Fruit fly (Drosophila melanogaster): ENCODE measurements around the gene CG31808.
A peak's percentile ranks its signal among the peaks of the same experiment; 100 is the strongest.

CG31808 gene

DNA sequence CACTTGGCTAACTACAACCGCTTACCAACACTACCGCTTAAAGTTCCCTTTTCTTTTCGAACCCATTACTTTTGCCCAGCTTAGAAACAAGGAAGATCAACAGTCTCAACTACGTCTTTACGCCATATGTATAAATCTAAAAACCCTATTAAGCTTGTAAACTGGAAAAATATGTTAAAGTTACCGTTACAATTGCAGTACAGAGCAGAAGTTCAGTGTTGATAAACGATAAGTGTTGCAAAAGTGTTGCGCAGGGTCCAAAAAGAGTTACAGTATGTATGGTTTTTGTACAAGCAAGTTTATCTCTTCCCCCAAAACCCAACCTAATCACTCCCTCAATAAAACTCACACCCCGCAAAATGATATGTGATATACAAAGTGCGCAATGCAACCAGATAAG, 31.1 kb upstream of the CG31808 start:
- no peak for TF ChIP-seq Clk (GFP tag; optimal IDR thresholded peaks at IDR 0.05)
- TF ChIP-seq Hr96 (GFP tag; optimal IDR thresholded peaks at IDR 0.05): no peak
- no peak for TF ChIP-seq toe (GFP tag; optimal IDR thresholded peaks at IDR 0.05)
- no peak for TF ChIP-seq tj (GFP tag; optimal IDR thresholded peaks at IDR 0.05)
- no peak for TF ChIP-seq cic (GFP tag; optimal IDR thresholded peaks at IDR 0.05)
- TF ChIP-seq CG14711 (tag; optimal IDR thresholded peaks at IDR 0.05): no peak
- no peak for TF ChIP-seq CG5204 (GFP tag; optimal IDR thresholded peaks at IDR 0.05)
- TF ChIP-seq CG7045 (GFP tag; optimal IDR thresholded peaks at IDR 0.05): no peak
- TF ChIP-seq kay (GFP tag; ENCODE audit: borderline replicate concordance): no peak
- no peak for TF ChIP-seq pad (GFP tag; optimal IDR thresholded peaks at IDR 0.05)
- no peak for TF ChIP-seq bab1 (GFP tag; optimal IDR thresholded peaks at IDR 0.05)
- TF ChIP-seq Crg-1 (GFP tag; optimal IDR thresholded peaks at IDR 0.05): no peak
- TF ChIP-seq CG7101 (tag; optimal IDR thresholded peaks at IDR 0.05): no peak
- no peak for TF ChIP-seq CG33017 (tag; optimal IDR thresholded peaks at IDR 0.05)
- TF ChIP-seq CG1620 (GFP tag; optimal IDR thresholded peaks at IDR 0.05): no peak
- no peak for TF ChIP-seq cnc (optimal IDR thresholded peaks at IDR 0.05)
- TF ChIP-seq CG12768 (GFP tag; optimal IDR thresholded peaks at IDR 0.05): no peak
- TF ChIP-seq CG11617 (GFP tag; optimal IDR thresholded peaks at IDR 0.05): no peak

DNA sequence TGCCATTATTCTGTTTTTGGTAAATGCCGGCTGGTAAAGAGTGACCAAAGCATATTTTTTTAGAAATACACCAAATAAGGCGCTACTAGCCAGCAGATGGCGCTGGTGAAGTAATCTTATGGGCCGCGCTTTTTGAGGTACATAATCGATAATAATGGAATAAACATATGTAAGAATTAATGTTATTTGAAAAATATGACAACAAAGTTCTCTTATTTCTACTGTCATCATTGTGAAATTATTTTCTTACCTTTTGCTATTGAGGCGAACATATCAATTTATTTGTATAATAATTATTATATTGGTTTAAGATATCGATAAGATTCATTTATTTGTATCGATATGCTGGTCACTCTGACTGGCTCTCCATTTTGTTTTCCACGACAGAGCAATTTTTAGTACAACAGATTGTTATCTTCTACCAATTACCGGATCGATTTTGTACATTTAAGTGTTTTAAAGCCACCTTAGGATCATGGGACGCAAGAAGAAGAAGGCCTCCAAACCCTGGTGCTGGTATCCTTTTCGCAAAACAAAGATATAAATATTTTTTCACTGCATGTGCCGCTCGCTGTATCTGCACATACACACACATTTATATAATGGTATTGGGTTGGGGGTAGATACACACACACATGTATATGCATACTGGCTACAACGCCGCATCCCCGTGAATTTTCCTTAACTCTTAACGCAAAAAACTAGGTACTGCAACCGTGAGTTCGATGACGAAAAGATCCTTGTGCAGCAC, 27.2 kb upstream of the CG31808 start, which contains the start of the genes LSm7 and BuGZ:
LSm7 (minus strand) TSS at position 46 of the 751 bp plus-strand sequence.
BuGZ (plus strand) TSS at position 351 of the 751 bp plus-strand sequence.
- peak; percentile 75 for TF ChIP-seq Mnt (GFP tag; optimal IDR thresholded peaks at IDR 0.05)
- TF ChIP-seq Hr96 (GFP tag; optimal IDR thresholded peaks at IDR 0.05): peak; percentile 1
- no peak for TF ChIP-seq CG7101 (tag; optimal IDR thresholded peaks at IDR 0.05)
- TF ChIP-seq CG7045 (GFP tag; optimal IDR thresholded peaks at IDR 0.05): no peak
- peak; percentile 33 for TF ChIP-seq CG11617 (GFP tag; optimal IDR thresholded peaks at IDR 0.05)
- TF ChIP-seq CG12768 (GFP tag; optimal IDR thresholded peaks at IDR 0.05): no peak
- no peak for TF ChIP-seq Crg-1 (GFP tag; optimal IDR thresholded peaks at IDR 0.05)
- no peak for TF ChIP-seq CG14711 (tag; optimal IDR thresholded peaks at IDR 0.05)
- peak; percentile 26 for TF ChIP-seq pad (GFP tag; optimal IDR thresholded peaks at IDR 0.05)
- TF ChIP-seq CG33017 (tag; optimal IDR thresholded peaks at IDR 0.05): no peak
- TF ChIP-seq Clk (GFP tag; optimal IDR thresholded peaks at IDR 0.05): no peak
- TF ChIP-seq cnc (optimal IDR thresholded peaks at IDR 0.05): no peak
- TF ChIP-seq kay (GFP tag; ENCODE audit: borderline replicate concordance): no peak
- TF ChIP-seq toe (GFP tag; optimal IDR thresholded peaks at IDR 0.05): no peak
- peak; percentile 4 for TF ChIP-seq tj (GFP tag; optimal IDR thresholded peaks at IDR 0.05)
- TF ChIP-seq bab1 (GFP tag; optimal IDR thresholded peaks at IDR 0.05): peak; percentile 57
- no peak for TF ChIP-seq CG1620 (GFP tag; optimal IDR thresholded peaks at IDR 0.05)
- TF ChIP-seq cic (GFP tag; optimal IDR thresholded peaks at IDR 0.05): no peak
- TF ChIP-seq CG5204 (GFP tag; optimal IDR thresholded peaks at IDR 0.05): no peak
- no peak for TF ChIP-seq ovo (GFP tag; optimal IDR thresholded peaks at IDR 0.05)

DNA sequence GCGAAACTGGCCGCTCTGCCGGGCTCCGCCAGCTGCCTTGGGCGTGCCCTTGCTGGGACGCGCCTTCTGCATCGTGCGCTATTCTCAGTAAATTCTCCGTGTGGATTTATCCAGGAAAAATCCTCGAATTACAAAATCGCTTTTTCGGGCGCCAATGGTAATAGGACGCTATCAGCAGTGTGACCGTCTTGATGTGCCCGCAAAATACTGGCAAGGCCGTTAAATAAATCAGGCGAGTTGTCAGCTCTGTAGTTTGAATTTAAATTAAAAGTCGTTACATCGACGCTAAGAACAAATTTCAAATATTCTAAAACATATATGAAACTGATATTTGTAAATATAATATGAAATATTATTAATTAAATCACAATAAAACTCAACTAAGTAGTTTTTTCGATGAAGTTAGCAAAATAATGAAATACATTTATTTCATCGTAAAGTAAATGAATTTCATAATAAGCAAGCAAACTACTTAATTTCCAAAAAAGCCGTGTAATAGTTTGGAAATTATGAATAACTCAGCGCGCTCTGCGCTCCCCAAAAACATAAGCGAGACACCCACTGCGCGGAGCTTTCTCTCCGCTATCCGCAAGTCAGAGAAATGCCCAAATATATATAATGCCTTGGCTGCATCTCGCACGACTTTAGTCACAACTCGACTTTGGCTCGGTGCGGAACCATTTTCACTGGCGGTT, 22.4 kb upstream of the CG31808 start, which contains the start of the genes glu and ChLD3:
glu (minus strand) TSS at position 183 of the 695 bp plus-strand sequence.
ChLD3 (plus strand) TSS at position 645 of the 695 bp plus-strand sequence.
- TF ChIP-seq CG33017 (tag; optimal IDR thresholded peaks at IDR 0.05): no peak
- TF ChIP-seq tj (GFP tag; optimal IDR thresholded peaks at IDR 0.05): no peak
- TF ChIP-seq ovo (GFP tag; optimal IDR thresholded peaks at IDR 0.05): no peak
- no peak for TF ChIP-seq Hr96 (GFP tag; optimal IDR thresholded peaks at IDR 0.05)
- no peak for TF ChIP-seq Clk (GFP tag; optimal IDR thresholded peaks at IDR 0.05)
- no peak for TF ChIP-seq CG12768 (GFP tag; optimal IDR thresholded peaks at IDR 0.05)
- TF ChIP-seq pad (GFP tag; optimal IDR thresholded peaks at IDR 0.05): no peak
- no peak for TF ChIP-seq CG5204 (GFP tag; optimal IDR thresholded peaks at IDR 0.05)
- TF ChIP-seq bab1 (GFP tag; optimal IDR thresholded peaks at IDR 0.05): no peak

DNA sequence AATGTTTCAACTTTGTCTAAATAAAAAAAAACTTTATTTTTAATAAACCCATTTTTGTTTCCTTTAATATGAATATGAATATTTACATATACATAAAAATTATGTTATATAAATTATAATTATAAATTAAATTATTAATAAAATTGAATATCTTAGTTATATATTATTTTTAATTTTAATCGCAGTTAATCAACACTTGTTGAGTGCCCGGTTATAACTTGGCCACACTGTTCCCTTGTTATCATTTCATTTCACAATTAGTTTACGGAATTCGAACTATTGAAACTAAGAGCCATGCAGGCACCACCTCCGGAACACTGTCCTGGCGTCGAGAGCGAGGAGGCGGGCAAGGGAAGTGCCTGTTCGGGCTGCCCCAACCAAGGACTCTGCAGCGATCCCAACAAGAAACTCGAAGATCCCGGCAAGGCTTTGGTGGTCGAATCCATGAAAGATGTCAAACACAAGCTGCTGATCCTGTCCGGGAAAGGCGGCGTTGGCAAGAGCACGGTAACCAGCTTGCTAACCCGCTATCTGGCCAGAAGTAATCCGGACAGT, 16.4 kb upstream of the CG31808 start, which contains the start of gene Nubp1:
Nubp1 (plus strand) TSS at position 213 of the 555 bp plus-strand sequence.
- TF ChIP-seq CG11617 (GFP tag; optimal IDR thresholded peaks at IDR 0.05) (no peak), pad (GFP tag; optimal IDR thresholded peaks at IDR 0.05) (no peak), kay (GFP tag; ENCODE audit: borderline replicate concordance) (no peak)

DNA sequence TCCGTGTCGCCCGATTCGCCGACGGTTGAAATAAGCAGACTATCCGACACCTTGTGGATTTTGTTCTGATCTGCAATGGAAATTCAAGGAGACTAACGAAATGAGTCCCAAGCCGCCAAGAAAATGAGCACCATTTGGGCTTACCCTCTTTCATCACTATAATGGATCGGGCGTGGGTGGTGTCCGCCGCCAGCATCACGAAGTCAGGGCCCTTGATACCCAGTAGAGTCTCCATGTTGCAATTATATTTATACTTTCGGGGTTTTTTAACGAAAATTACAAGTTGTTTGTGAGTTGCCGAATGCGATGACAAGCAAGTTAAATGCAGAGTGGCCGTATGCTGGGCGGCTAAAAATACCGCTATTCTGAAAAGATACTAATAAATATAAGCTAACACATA, 15.8 kb upstream of the CG31808 start, which contains the start of gene Prosbeta4:
Prosbeta4 (minus strand) TSS at position 335 of the 400 bp plus-strand sequence.
- TF ChIP-seq kay (GFP tag; ENCODE audit: borderline replicate concordance): no peak
- no peak for TF ChIP-seq cic (GFP tag; optimal IDR thresholded peaks at IDR 0.05)
- peak; percentile 66 to 93 for TF ChIP-seq cnc (optimal IDR thresholded peaks at IDR 0.05)
- no peak for TF ChIP-seq bab1 (GFP tag; optimal IDR thresholded peaks at IDR 0.05)

DNA sequence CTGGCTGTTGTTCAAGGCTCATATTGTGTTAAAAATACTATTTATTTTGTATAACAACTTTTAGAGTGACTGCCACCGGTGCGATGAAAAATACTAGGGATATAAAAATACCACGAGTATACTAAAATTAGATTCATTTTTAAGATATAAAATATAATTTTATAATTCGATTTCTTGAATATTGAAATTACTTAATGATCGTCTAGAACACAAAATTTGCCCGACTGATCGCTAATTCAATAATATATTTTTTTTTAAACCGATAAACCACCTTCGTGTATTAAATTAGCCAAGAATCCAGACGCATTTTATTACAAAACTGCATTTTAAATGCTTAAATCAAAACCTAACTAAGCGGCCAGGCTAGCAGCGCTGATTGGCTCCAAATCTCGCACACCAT, 14.9 kb upstream of the CG31808 start, which contains the start of gene CG17996:
CG17996 (minus strand) TSS at position 101 of the 400 bp plus-strand sequence.
- no peak for TF ChIP-seq CG14711 (tag; optimal IDR thresholded peaks at IDR 0.05)
- no peak for TF ChIP-seq CG11617 (GFP tag; optimal IDR thresholded peaks at IDR 0.05)
- no peak for TF ChIP-seq ovo (GFP tag; optimal IDR thresholded peaks at IDR 0.05)
- TF ChIP-seq CG33017 (tag; optimal IDR thresholded peaks at IDR 0.05): no peak
- no peak for TF ChIP-seq CG7101 (tag; optimal IDR thresholded peaks at IDR 0.05)
- TF ChIP-seq CG12768 (GFP tag; optimal IDR thresholded peaks at IDR 0.05): no peak
- no peak for TF ChIP-seq tj (GFP tag; optimal IDR thresholded peaks at IDR 0.05)
- no peak for TF ChIP-seq toe (GFP tag; optimal IDR thresholded peaks at IDR 0.05)
- TF ChIP-seq Clk (GFP tag; optimal IDR thresholded peaks at IDR 0.05): no peak
- no peak for TF ChIP-seq Crg-1 (GFP tag; optimal IDR thresholded peaks at IDR 0.05)
- no peak for TF ChIP-seq CG1620 (GFP tag; optimal IDR thresholded peaks at IDR 0.05)
- TF ChIP-seq cnc (optimal IDR thresholded peaks at IDR 0.05): no peak
- no peak for TF ChIP-seq cic (GFP tag; optimal IDR thresholded peaks at IDR 0.05)
- TF ChIP-seq Mnt (GFP tag; optimal IDR thresholded peaks at IDR 0.05): no peak
- TF ChIP-seq bab1 (GFP tag; optimal IDR thresholded peaks at IDR 0.05): no peak

Data from whole organism, adult.